ENCODE assay signal across 2 worm cellular contexts in genomic region chrX:8029080-8029479, ce11.
TF ChIP-seq lines count a peak whose summit lies in the region.

Gene C34D10.1, plus strand, starts transcription at chrX:8029479.

TF ChIP-seq in whole organism, L1 larva, 84 proteins besides CTCF, POLR2A, EP300 and RAD21 (continued from another document):
- peak; percentile 87 for TF ChIP-seq unc-130 (tag; optimal IDR thresholded peaks at IDR 0.05; lab: Kevin White, UChicago)
- TF ChIP-seq fos-1 (tag; optimal IDR thresholded peaks at IDR 0.05; lab: Kevin White, UChicago), result peak; percentile 5
- peak in 1 of 2 experiments; percentile 83 for TF ChIP-seq mdl-1 (tag; optimal IDR thresholded peaks at IDR 0.05; lab: Kevin White, UChicago)
- TF ChIP-seq tlp-1 (tag; optimal IDR thresholded peaks at IDR 0.05; lab: Kevin White, UChicago), result no peak
- no peak for TF ChIP-seq unc-30 (tag; optimal IDR thresholded peaks at IDR 0.05; lab: Kevin White, UChicago)
- no peak for TF ChIP-seq ceh-88 (GFP tag; IDR thresholded peaks at IDR 0.05; lab: Robert Waterston, UW)
- no peak for TF ChIP-seq ceh-63 (GFP tag; optimal IDR thresholded peaks at IDR 0.05; lab: Kevin White, UChicago)
- TF ChIP-seq lsy-2 (tag; optimal IDR thresholded peaks at IDR 0.05; lab: Kevin White, UChicago), result peak; percentile 71 to 74
- peak; percentile 95 for TF ChIP-seq lin-14 (GFP tag; optimal IDR thresholded peaks at IDR 0.05; lab: Kevin White, UChicago)
- TF ChIP-seq fkh-8 (tag; optimal IDR thresholded peaks at IDR 0.05; lab: Kevin White, UChicago), result peak; percentile 60
- no peak for TF ChIP-seq ces-1 (GFP tag; optimal IDR thresholded peaks at IDR 0.05; lab: Kevin White, UChicago)
- TF ChIP-seq pax-3 (tag; optimal IDR thresholded peaks at IDR 0.05; lab: Kevin White, UChicago), result no peak
- TF ChIP-seq mab-9 (GFP tag; IDR thresholded peaks at IDR 0.05; lab: Robert Waterston, UW), result no peak
- TF ChIP-seq nhr-76 (tag; optimal IDR thresholded peaks at IDR 0.05; lab: Kevin White, UChicago), result no peak
- no peak for TF ChIP-seq lir-3 (tag; optimal IDR thresholded peaks at IDR 0.05; lab: Kevin White, UChicago; ENCODE audit: poor library complexity)
- TF ChIP-seq dsc-1 (tag; optimal IDR thresholded peaks at IDR 0.05; lab: Kevin White, UChicago), result peak; percentile 48
- TF ChIP-seq snu-23 (GFP tag; optimal IDR thresholded peaks at IDR 0.05; lab: Kevin White, UChicago), result peak; percentile 89
- no peak for TF ChIP-seq Y116A8C.19 (tag; optimal IDR thresholded peaks at IDR 0.05; lab: Kevin White, UChicago; ENCODE audit: borderline replicate concordance)
- no peak for TF ChIP-seq sox-4 (tag; optimal IDR thresholded peaks at IDR 0.05; lab: Kevin White, UChicago)
- peak; percentile 78 for TF ChIP-seq nhr-19 (GFP tag; conservative IDR thresholded peaks at IDR 0.05; lab: Robert Waterston, UW)
- TF ChIP-seq efl-1 (optimal IDR thresholded peaks at IDR 0.05; lab: Kevin White, UChicago), result peak; percentile 48 to 58
- peak in 1 of 2 experiments; percentile 63 for TF ChIP-seq efl-1 (GFP tag; optimal IDR thresholded peaks at IDR 0.05 in 1 of 2; lab: Kevin White, UChicago)
- peak; percentile 91 for TF ChIP-seq nhr-85 (tag; lab: Kevin White, UChicago)
- no peak for TF ChIP-seq ceh-90 (tag; optimal IDR thresholded peaks at IDR 0.05; lab: Kevin White, UChicago)
- TF ChIP-seq grh-1 (GFP tag; IDR thresholded peaks at IDR 0.05; lab: Robert Waterston, UW), result peak; percentile 71
- TF ChIP-seq C16A3.4 (tag; optimal IDR thresholded peaks at IDR 0.05; lab: Kevin White, UChicago), result peak; percentile 79
- no peak for TF ChIP-seq egl-13 (tag; optimal IDR thresholded peaks at IDR 0.05; lab: Kevin White, UChicago)
- peak; percentile 31 for TF ChIP-seq snpc-4 (tag; optimal IDR thresholded peaks at IDR 0.05; lab: Kevin White, UChicago)
- TF ChIP-seq skn-1 (tag; optimal IDR thresholded peaks at IDR 0.05; lab: Kevin White, UChicago), result no peak
- TF ChIP-seq irx-1 (tag; optimal IDR thresholded peaks at IDR 0.05; lab: Kevin White, UChicago), result peak; percentile 16
- peak; percentile 45 for TF ChIP-seq lin-39 (tag; optimal IDR thresholded peaks at IDR 0.05; lab: Kevin White, UChicago)
- no peak for TF ChIP-seq sptf-1 (tag; optimal IDR thresholded peaks at IDR 0.05; lab: Kevin White, UChicago)
- no peak for TF ChIP-seq aly-2 (tag; optimal IDR thresholded peaks at IDR 0.05; lab: Kevin White, UChicago)
- no peak for TF ChIP-seq egl-27 (tag; optimal IDR thresholded peaks at IDR 0.05; lab: Kevin White, UChicago)
- no peak for TF ChIP-seq aha-1 (tag; optimal IDR thresholded peaks at IDR 0.05; lab: Kevin White, UChicago)
- TF ChIP-seq unc-62 (GFP tag; optimal IDR thresholded peaks at IDR 0.05; lab: Kevin White, UChicago), result no peak
- no peak for TF ChIP-seq unc-98 (GFP tag; IDR thresholded peaks at IDR 0.05; lab: Robert Waterston, UW)
- no peak for TF ChIP-seq nhr-84 (tag; optimal IDR thresholded peaks at IDR 0.05; lab: Kevin White, UChicago)
- TF ChIP-seq pag-3 (tag; optimal IDR thresholded peaks at IDR 0.05; lab: Kevin White, UChicago; ENCODE audit: borderline replicate concordance, insufficient read depth), result no peak
- no peak for TF ChIP-seq nhr-237 (tag; optimal IDR thresholded peaks at IDR 0.05; lab: Kevin White, UChicago)
- TF ChIP-seq ztf-11 (tag; optimal IDR thresholded peaks at IDR 0.05; lab: Kevin White, UChicago), result no peak
- no peak for TF ChIP-seq nhr-11 (tag; optimal IDR thresholded peaks at IDR 0.05; lab: Kevin White, UChicago)
- peak; percentile 37 for TF ChIP-seq unc-86 (tag; optimal IDR thresholded peaks at IDR 0.05; lab: Kevin White, UChicago)
- no peak for TF ChIP-seq ztf-4 (tag; optimal IDR thresholded peaks at IDR 0.05; lab: Kevin White, UChicago)
- TF ChIP-seq fkh-4 (tag; optimal IDR thresholded peaks at IDR 0.05; lab: Kevin White, UChicago; ENCODE audit: borderline replicate concordance), result no peak
- TF ChIP-seq vab-15 (tag; optimal IDR thresholded peaks at IDR 0.05; lab: Kevin White, UChicago), result no peak
- TF ChIP-seq nhr-12 (tag; optimal IDR thresholded peaks at IDR 0.05; lab: Kevin White, UChicago), result no peak
- TF ChIP-seq elt-3 (tag; optimal IDR thresholded peaks at IDR 0.05; lab: Kevin White, UChicago), result peak in 3 of 6 experiments; percentile 38 to 53 (median 51)
- TF ChIP-seq alr-1 (tag; optimal IDR thresholded peaks at IDR 0.05; lab: Kevin White, UChicago; ENCODE audit: borderline replicate concordance), result no peak
- TF ChIP-seq ama-1 (optimal IDR thresholded peaks at IDR 0.05; lab: Kevin White, UChicago), result peak; percentile 15
- TF ChIP-seq zip-4 (GFP tag; optimal IDR thresholded peaks at IDR 0.05; lab: Kevin White, UChicago), result no peak
- TF ChIP-seq isw-1 (GFP tag; IDR thresholded peaks at IDR 0.05; lab: Robert Waterston, UW), result peak; percentile 29
- no peak for TF ChIP-seq hlh-17 (GFP tag; optimal IDR thresholded peaks at IDR 0.05; lab: Kevin White, UChicago; ENCODE audit: borderline replicate concordance)
- TF ChIP-seq lin-35 (GFP tag; optimal IDR thresholded peaks at IDR 0.05; lab: Kevin White, UChicago), result peak; percentile 65 to 76
- no peak for TF ChIP-seq elt-2 (tag; optimal IDR thresholded peaks at IDR 0.05; lab: Kevin White, UChicago)
- peak; percentile 90 for TF ChIP-seq nhr-71 (tag; optimal IDR thresholded peaks at IDR 0.05; lab: Kevin White, UChicago)
- no peak for TF ChIP-seq nhr-28 (tag; optimal IDR thresholded peaks at IDR 0.05; lab: Kevin White, UChicago)
- no peak for TF ChIP-seq hpl-2 (GFP tag; optimal IDR thresholded peaks at IDR 0.05; lab: Kevin White, UChicago)
- TF ChIP-seq xbp-1 (tag; optimal IDR thresholded peaks at IDR 0.05; lab: Kevin White, UChicago), result peak; percentile 85
- no peak for TF ChIP-seq pqm-1 (tag; optimal IDR thresholded peaks at IDR 0.05; lab: Kevin White, UChicago)
- peak; percentile 40 for TF ChIP-seq jun-1 (tag; optimal IDR thresholded peaks at IDR 0.05; lab: Kevin White, UChicago)
- TF ChIP-seq nhr-90 (tag; optimal IDR thresholded peaks at IDR 0.05; lab: Kevin White, UChicago; ENCODE audit: poor library complexity), result peak; percentile 63
- TF ChIP-seq nhr-47 (tag; optimal IDR thresholded peaks at IDR 0.05; lab: Kevin White, UChicago), result peak; percentile 71
- no peak for TF ChIP-seq C34B4.2 (tag; optimal IDR thresholded peaks at IDR 0.05; lab: Kevin White, UChicago)
- peak; percentile 83 for TF ChIP-seq mep-1 (tag; optimal IDR thresholded peaks at IDR 0.05; lab: Kevin White, UChicago)
- TF ChIP-seq rnt-1 (tag; optimal IDR thresholded peaks at IDR 0.05; lab: Kevin White, UChicago), result peak; percentile 83
TF ChIP-seq in whole organism, L1 larva: peak in this region for 37.

TF ChIP-seq in whole organism, L3 larva, 47 proteins besides CTCF, POLR2A, EP300 and RAD21 (continued from another document):
- TF ChIP-seq eor-1 (tag; optimal IDR thresholded peaks at IDR 0.05; lab: Kevin White, UChicago) (no peak), pha-4 (tag; optimal IDR thresholded peaks at IDR 0.05; lab: Kevin White, UChicago) (peak; percentile 90), R02D3.7 (tag; optimal IDR thresholded peaks at IDR 0.05; lab: Kevin White, UChicago) (no peak), lin-39 (tag; optimal IDR thresholded peaks at IDR 0.05; lab: Kevin White, UChicago) (peak; percentile 47), skn-1 (tag; optimal IDR thresholded peaks at IDR 0.05; lab: Kevin White, UChicago) (no peak), ZK546.5 (tag; optimal IDR thresholded peaks at IDR 0.05; lab: Kevin White, UChicago) (no peak), jun-1 (tag; optimal IDR thresholded peaks at IDR 0.05; lab: Kevin White, UChicago) (peak; percentile 66), snpc-4 (tag; optimal IDR thresholded peaks at IDR 0.05; lab: Kevin White, UChicago) (peak; percentile 56), ceh-82 (tag; optimal IDR thresholded peaks at IDR 0.05; lab: Kevin White, UChicago) (no peak), nhr-76 (tag; optimal IDR thresholded peaks at IDR 0.05; lab: Kevin White, UChicago) (no peak), nhr-12 (tag; optimal IDR thresholded peaks at IDR 0.05; lab: Kevin White, UChicago) (no peak), nhr-43 (tag; optimal IDR thresholded peaks at IDR 0.05; lab: Kevin White, UChicago; ENCODE audit: poor library complexity, severe bottlenecking) (no peak), elt-1 (tag; optimal IDR thresholded peaks at IDR 0.05; lab: Kevin White, UChicago) (no peak), ceh-9 (tag; optimal IDR thresholded peaks at IDR 0.05; lab: Kevin White, UChicago) (no peak), egl-27 (tag; optimal IDR thresholded peaks at IDR 0.05; lab: Kevin White, UChicago) (peak; percentile 56), lin-15B (tag; optimal IDR thresholded peaks at IDR 0.05; lab: Kevin White, UChicago) (peak; percentile 50), nfya-1 (tag; optimal IDR thresholded peaks at IDR 0.05; lab: Kevin White, UChicago; ENCODE audit: insufficient read depth) (peak; percentile 61), mml-1 (tag; optimal IDR thresholded peaks at IDR 0.05; lab: Kevin White, UChicago) (no peak), ztf-11 (tag; optimal IDR thresholded peaks at IDR 0.05; lab: Kevin White, UChicago) (no peak), nhr-77 (tag; optimal IDR thresholded peaks at IDR 0.05; lab: Kevin White, UChicago) (no peak), tbx-2 (tag; optimal IDR thresholded peaks at IDR 0.05; lab: Kevin White, UChicago) (peak; percentile 50), sea-2 (GFP tag; optimal IDR thresholded peaks at IDR 0.05; lab: Kevin White, UChicago) (no peak), fos-1 (tag; optimal IDR thresholded peaks at IDR 0.05; lab: Kevin White, UChicago) (no peak), ceh-16 (tag; optimal IDR thresholded peaks at IDR 0.05; lab: Kevin White, UChicago) (no peak), hmg-11 (tag; optimal IDR thresholded peaks at IDR 0.05; lab: Kevin White, UChicago) (peak; percentile 51), ceh-28 (tag; optimal IDR thresholded peaks at IDR 0.05; lab: Kevin White, UChicago) (peak; percentile 81), zag-1 (tag; optimal IDR thresholded peaks at IDR 0.05; lab: Kevin White, UChicago) (no peak)
